Worm (Caenorhabditis elegans) whole organism, L3 larva: Measurements from ENCODE around the gene npp-26.

Experiments
- ama-1 ChIP-seq: fragments of 150-350 bp; optimal IDR thresholded peaks from 2 replicates; lab custom pipeline; 2018
- ceh-16 ChIP-seq: sonication (generic microtip); optimal IDR thresholded peaks from 2 replicates; lab custom pipeline; 2017; ENCODE audit warnings: missing biosample characterization, missing genetic modification characterization
- elt-2 ChIP-seq: sonication (generic microtip); optimal IDR thresholded peaks from 2 replicates; lab custom pipeline; 2016; ENCODE audit warnings: missing genetic modification reagents, mild to moderate bottlenecking, missing genetic modification characterization, missing compliant biosample characterization
- mdl-1 ChIP-seq: fragments of 150-350 bp; optimal IDR thresholded peaks from 2 replicates; lab custom pipeline; 2014; ENCODE audit warnings: missing biosample characterization, missing genetic modification characterization
- nhr-12 ChIP-seq: fragments of 150-350 bp; optimal IDR thresholded peaks from 2 replicates; lab custom pipeline; 2014; ENCODE audit warnings: missing biosample characterization, missing genetic modification characterization
- nhr-237 ChIP-seq: fragments of 150-350 bp; optimal IDR thresholded peaks from 2 replicates; lab custom pipeline; 2014; ENCODE audit warnings: missing biosample characterization, missing genetic modification characterization
- nhr-76 ChIP-seq: fragments of 150-350 bp; sonication (generic microtip); optimal IDR thresholded peaks from 5 replicates; lab custom pipeline; 2014; ENCODE audit warnings: missing biosample characterization, missing genetic modification characterization
- nhr-77 ChIP-seq: fragments of 150-350 bp; optimal IDR thresholded peaks from 2 replicates; lab custom pipeline; 2014; ENCODE audit warnings: missing biosample characterization, missing genetic modification characterization
- snpc-4 ChIP-seq: fragments of 150-350 bp; optimal IDR thresholded peaks from 2 replicates; lab custom pipeline; 2014; ENCODE audit warnings: missing biosample characterization, missing genetic modification characterization
- tbx-2 ChIP-seq: sonication (generic microtip); optimal IDR thresholded peaks from 2 replicates; lab custom pipeline; 2016; ENCODE audit warnings: mild to moderate bottlenecking, missing genetic modification characterization, missing compliant biosample characterization
- unc-39 ChIP-seq: sonication (generic microtip); optimal IDR thresholded peaks from 4 replicates; lab custom pipeline; 2017; ENCODE audit warnings: missing biosample characterization, missing genetic modification characterization
- ztf-4 ChIP-seq: fragments of 150-350 bp; optimal IDR thresholded peaks from 2 replicates; lab custom pipeline; 2014; ENCODE audit warnings: missing biosample characterization, missing genetic modification characterization

ce11 chrIV:4780129-4780528 lies 15.6 kb downstream of the npp-26 start, which contains the start of gene set-15:
- TF ChIP-seq tbx-2 (tag; lab: Kevin White, UChicago) (no peak), ztf-4 (tag; lab: Kevin White, UChicago) (no peak), nhr-76 (tag; lab: Kevin White, UChicago) (no peak), ama-1 (lab: Kevin White, UChicago) (no peak), nhr-77 (tag; lab: Kevin White, UChicago) (no peak), nhr-12 (tag; lab: Kevin White, UChicago) (no peak), unc-39 (tag; lab: Kevin White, UChicago) (no peak), elt-2 (tag; lab: Kevin White, UChicago) (no peak), snpc-4 (tag; lab: Kevin White, UChicago) (no peak), nhr-237 (no peak), ceh-16 (tag; lab: Kevin White, UChicago) (no peak), mdl-1 (tag; lab: Kevin White, UChicago) (no peak)
